Worm (Caenorhabditis elegans) whole organism, early embryonic: ENCODE data around the gene best-16.

Experiments used
- aly-1 ChIP-seq: sonication (generic microtip); optimal IDR thresholded peaks from 2 replicates; lab custom pipeline; 2016; ENCODE audit warnings: missing genetic modification characterization, missing compliant biosample characterization
- flt-1 ChIP-seq: fragments of 200-800 bp; sonication (Bioruptor generic); IDR thresholded peaks from 2 replicates; pipeline ENCODE4 v1.3.6; 2022; ENCODE audit warnings: missing genetic modification characterization, missing compliant biosample characterization
- hnd-1 ChIP-seq: sonication (generic microtip); optimal IDR thresholded peaks from 2 replicates; lab custom pipeline; 2016; ENCODE audit warnings: missing genetic modification characterization, missing compliant biosample characterization

DNA sequence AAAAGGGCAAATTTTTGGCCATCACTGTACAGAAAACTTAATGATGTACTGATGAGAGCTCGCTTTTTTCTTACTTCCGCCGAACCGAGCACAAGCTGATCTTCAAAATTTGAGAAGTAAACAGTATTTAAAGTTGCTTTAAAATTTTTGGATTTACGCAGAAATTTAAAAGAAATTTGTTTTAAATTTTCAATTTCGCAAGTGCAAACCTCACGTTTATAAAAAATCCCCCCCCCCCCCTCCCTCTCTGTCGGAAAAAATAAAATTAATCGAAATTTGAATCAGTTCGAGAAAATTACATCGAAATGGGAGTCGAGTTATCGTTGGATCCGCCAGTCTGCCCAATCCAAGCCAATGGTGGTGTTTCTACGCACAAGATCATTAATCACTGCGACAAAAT is 42.3 kb downstream of the best-16 start, which contains the start of gene C34D4.3:
- TF ChIP-seq aly-1 (tag; lab: Kevin White, UChicago) (no peak), flt-1 (GFP tag; lab: Robert Waterston, UW) (no peak), hnd-1 (no peak)
